Fruit fly (Drosophila melanogaster) whole organism, embryonic: Measurements from ENCODE around the gene Pak.

Experiments
- Ada2b ChIP-seq: fragments of 200-800 bp; sonication (Bioruptor generic); IDR thresholded peaks from 2 replicates; pipeline ENCODE4 v1.3.6; 2022; ENCODE audit warnings: missing biosample characterization, missing genetic modification characterization
- BEAF-32 ChIP-seq: fragments of 200-800 bp; sonication (Bioruptor generic); optimal IDR thresholded peaks from 3 replicates; lab custom pipeline; 2017; ENCODE audit warnings: missing biosample characterization, missing genetic modification characterization, mild to moderate bottlenecking, moderate library complexity, missing genetic modification reagents
- Bdp1 ChIP-seq: fragments of 200-800 bp; sonication (Bioruptor generic); optimal IDR thresholded peaks from 3 replicates; lab custom pipeline; 2016; ENCODE audit warnings: missing biosample characterization, missing genetic modification characterization
- CG12391 ChIP-seq: fragments of 200-800 bp; sonication (Bioruptor generic); optimal IDR thresholded peaks from 3 replicates; lab custom pipeline; 2018; ENCODE audit warnings: missing biosample characterization, mild to moderate bottlenecking, missing genetic modification characterization, moderate library complexity
- CG12659 ChIP-seq: fragments of 200-800 bp; sonication (Bioruptor generic); optimal IDR thresholded peaks from 3 replicates; lab custom pipeline; 2017; ENCODE audit warnings: mild to moderate bottlenecking, missing biosample characterization, missing genetic modification reagents, missing genetic modification characterization
- CG13894 ChIP-seq: fragments of 200-800 bp; sonication (Bioruptor generic); optimal IDR thresholded peaks from 3 replicates; lab custom pipeline; 2018; ENCODE audit warnings: missing biosample characterization, mild to moderate bottlenecking, missing genetic modification characterization, moderate library complexity
- CG14050 ChIP-seq: fragments of 200-800 bp; sonication (Bioruptor generic); IDR thresholded peaks from 3 replicates; pipeline ENCODE4 v1.3.6; 2022; ENCODE audit warnings: missing biosample characterization, missing genetic modification characterization
- CG14441 ChIP-seq: fragments of 200-800 bp; sonication (Bioruptor generic); IDR thresholded peaks from 2 replicates; pipeline ENCODE4 v1.3.6; 2022; ENCODE audit warnings: missing biosample characterization, missing genetic modification characterization
- CG1602 ChIP-seq: fragments of 200-800 bp; sonication (Bioruptor generic); optimal IDR thresholded peaks from 3 replicates; lab custom pipeline; 2016; ENCODE audit warnings: missing biosample characterization, missing genetic modification characterization
- CG17328 ChIP-seq: fragments of 200-800 bp; sonication (Bioruptor generic); IDR thresholded peaks from 2 replicates; pipeline ENCODE4 v1.3.6; 2022; ENCODE audit warnings: missing biosample characterization, missing genetic modification characterization
- CG30403 ChIP-seq: fragments of 200-800 bp; sonication (Bioruptor generic); optimal IDR thresholded peaks from 3 replicates; lab custom pipeline; 2016; ENCODE audit warnings: missing biosample characterization, missing genetic modification characterization
- CG30431 ChIP-seq: fragments of 200-800 bp; sonication (Bioruptor generic); optimal IDR thresholded peaks from 2 replicates; lab custom pipeline; 2017; ENCODE audit warnings: missing biosample characterization, missing genetic modification characterization
- CG32532 ChIP-seq: fragments of 200-800 bp; sonication (Bioruptor generic); IDR thresholded peaks from 2 replicates; pipeline ENCODE4 v1.3.6; 2022; ENCODE audit warnings: missing biosample characterization, missing genetic modification characterization
- CG4854 ChIP-seq: fragments of 200-800 bp; sonication (Bioruptor generic); optimal IDR thresholded peaks from 2 replicates; lab custom pipeline; 2016; ENCODE audit warnings: missing biosample characterization, missing genetic modification characterization, inconsistent platforms
- CG7372 ChIP-seq: fragments of 200-800 bp; sonication (Bioruptor generic); IDR thresholded peaks from 2 replicates; pipeline ENCODE4 v1.3.6; 2022; ENCODE audit warnings: missing biosample characterization, missing genetic modification characterization
- CG7556 ChIP-seq: fragments of 200-800 bp; sonication (Bioruptor generic); optimal IDR thresholded peaks from 2 replicates; lab custom pipeline; 2017; ENCODE audit warnings: missing biosample characterization, mild to moderate bottlenecking, missing genetic modification characterization
- CTCF ChIP-seq: fragments of 200-800 bp; sonication (Bioruptor generic); optimal IDR thresholded peaks from 2 replicates; lab custom pipeline; 2017; ENCODE audit warnings: missing biosample characterization, mild to moderate bottlenecking, missing genetic modification characterization, moderate library complexity
- Chrac-16 ChIP-seq: fragments of 200-800 bp; sonication (Bioruptor generic); optimal IDR thresholded peaks from 3 replicates; lab custom pipeline; 2016; ENCODE audit warnings: missing biosample characterization, missing genetic modification characterization
- Dek ChIP-seq: fragments of 200-800 bp; sonication (Bioruptor generic); optimal IDR thresholded peaks from 3 replicates; lab custom pipeline; 2019; ENCODE audit warnings: missing biosample characterization, mild to moderate bottlenecking, missing genetic modification characterization, moderate library complexity
- Fer2 ChIP-seq: fragments of 200-800 bp; sonication (Bioruptor generic); optimal IDR thresholded peaks from 2 replicates; lab custom pipeline; 2018; ENCODE audit warnings: missing biosample characterization, mild to moderate bottlenecking, missing genetic modification characterization, moderate library complexity
- Fer3 ChIP-seq: fragments of 200-800 bp; sonication (Bioruptor generic); optimal IDR thresholded peaks from 2 replicates; lab custom pipeline; 2018; ENCODE audit warnings: missing biosample characterization, mild to moderate bottlenecking, missing genetic modification characterization, moderate library complexity
- HLH4C ChIP-seq: fragments of 200-800 bp; sonication (Bioruptor generic); IDR thresholded peaks from 3 replicates; pipeline ENCODE4 v1.3.6; 2022; ENCODE audit warnings: missing biosample characterization, missing genetic modification characterization; ENCODE audit not compliant: partially characterized antibody
- Hr3 ChIP-seq: fragments of 200-800 bp; sonication (Bioruptor generic); optimal IDR thresholded peaks from 3 replicates; lab custom pipeline; 2016; ENCODE audit warnings: missing biosample characterization, missing genetic modification characterization
- Hr78 ChIP-seq, 2 experiments: fragments of 200-800 bp in 1 of 2; fragments of >200 bp in 1 of 2; sonication (Bioruptor generic) in 1 of 2; optimal IDR thresholded peaks; 2 replicates each; lab custom pipeline; 2017 to 2019; ENCODE audit warnings: missing biosample characterization in 2 of 2, missing genetic modification characterization in 2 of 2, mild to moderate bottlenecking in 1 of 2, moderate library complexity in 1 of 2
- Hsf ChIP-seq: fragments of 200-800 bp; sonication (Bioruptor generic); optimal IDR thresholded peaks from 3 replicates; lab custom pipeline; 2016; ENCODE audit warnings: missing biosample characterization, missing genetic modification characterization
- NC2β ChIP-seq: fragments of 200-800 bp; sonication (Bioruptor generic); optimal IDR thresholded peaks from 2 replicates; lab custom pipeline; 2016; ENCODE audit warnings: missing biosample characterization, missing genetic modification characterization
- Nf-YA ChIP-seq: fragments of 200-800 bp; sonication (Bioruptor generic); IDR thresholded peaks from 2 replicates; pipeline ENCODE4 v1.3.6; 2022; ENCODE audit warnings: missing biosample characterization, missing genetic modification characterization
- Oaz ChIP-seq: fragments of 200-800 bp; sonication (Bioruptor generic); IDR thresholded peaks from 2 replicates; pipeline ENCODE4 v1.3.6; 2022; ENCODE audit warnings: missing biosample characterization, missing genetic modification characterization
- Rx ChIP-seq: fragments of 200-800 bp; sonication (Bioruptor generic); IDR thresholded peaks from 2 replicates; pipeline ENCODE4 v1.3.6; 2022; ENCODE audit warnings: missing biosample characterization, missing genetic modification characterization
- Scr ChIP-seq: fragments of 200-800 bp; sonication (Bioruptor generic); IDR thresholded peaks from 2 replicates; pipeline ENCODE4 v1.3.6; 2022; ENCODE audit warnings: missing biosample characterization, missing genetic modification characterization; ENCODE audit not compliant: partially characterized antibody
- ab ChIP-seq: fragments of 200-800 bp; sonication (Bioruptor generic); optimal IDR thresholded peaks from 2 replicates; lab custom pipeline; 2016; ENCODE audit warnings: missing biosample characterization, missing genetic modification characterization
- al ChIP-seq: fragments of 200-800 bp; sonication (Bioruptor generic); IDR thresholded peaks from 2 replicates; pipeline ENCODE4 v1.3.6; 2022; ENCODE audit warnings: missing biosample characterization, missing genetic modification characterization
- ara ChIP-seq: fragments of 200-800 bp; sonication (Bioruptor generic); IDR thresholded peaks from 2 replicates; pipeline ENCODE4 v1.3.6; 2022; ENCODE audit warnings: missing biosample characterization, missing genetic modification characterization
- ase ChIP-seq: fragments of 200-800 bp; sonication (Bioruptor generic); IDR thresholded peaks from 3 replicates; pipeline ENCODE4 v1.3.6; 2022; ENCODE audit warnings: missing biosample characterization, missing genetic modification characterization
- bab2 ChIP-seq: fragments of 200-800 bp; sonication (Bioruptor generic); optimal IDR thresholded peaks from 2 replicates; lab custom pipeline; 2016; ENCODE audit warnings: missing biosample characterization, missing genetic modification characterization
- bbx ChIP-seq: fragments of 200-800 bp; sonication (Bioruptor generic); IDR thresholded peaks from 2 replicates; pipeline ENCODE4 v1.3.6; 2022; ENCODE audit warnings: missing biosample characterization, missing genetic modification characterization; ENCODE audit not compliant: partially characterized antibody
- bcd ChIP-seq: fragments of 200-800 bp; sonication (Bioruptor generic); optimal IDR thresholded peaks from 2 replicates; lab custom pipeline; 2017; ENCODE audit warnings: missing biosample characterization, mild to moderate bottlenecking, missing genetic modification characterization
- br ChIP-seq: fragments of >200 bp; optimal IDR thresholded peaks from 2 replicates; lab custom pipeline; 2017
- btn ChIP-seq: fragments of 200-800 bp; sonication (Bioruptor generic); optimal IDR thresholded peaks from 2 replicates; lab custom pipeline; 2016; ENCODE audit warnings: missing biosample characterization, missing genetic modification characterization
- cato ChIP-seq: fragments of 200-800 bp; sonication (Bioruptor generic); optimal IDR thresholded peaks from 2 replicates; lab custom pipeline; 2016; ENCODE audit warnings: missing biosample characterization, missing genetic modification characterization, borderline replicate concordance
- corto ChIP-seq: fragments of 200-800 bp; sonication (Bioruptor generic); optimal IDR thresholded peaks from 2 replicates; lab custom pipeline; 2016; ENCODE audit warnings: missing biosample characterization, mild to moderate bottlenecking, missing genetic modification characterization, moderate library complexity
- crp ChIP-seq, 2 experiments: fragments of 200-800 bp; sonication (Bioruptor generic); optimal IDR thresholded peaks; 2 replicates in 1 of 2; 3 replicates in 1 of 2; lab custom pipeline; 2017; ENCODE audit warnings: missing biosample characterization in 2 of 2, missing genetic modification characterization in 2 of 2, mild to moderate bottlenecking in 1 of 2, moderate library complexity in 1 of 2
- hkb ChIP-seq, 2 experiments: fragments of 200-800 bp in 1 of 2; fragments of >200 bp in 1 of 2; sonication (Bioruptor generic) in 1 of 2; IDR thresholded peaks in 1 of 2; optimal IDR thresholded peaks in 1 of 2; 2 replicates each; pipeline versions ENCODE4 v1.3.6 to Lab custom; 2017 to 2022; ENCODE audit warnings: missing biosample characterization in 1 of 2, missing genetic modification characterization in 1 of 2
- jigr1 ChIP-seq: fragments of 200-800 bp; sonication (Bioruptor generic); IDR thresholded peaks from 3 replicates; pipeline ENCODE4 v1.3.6; 2022; ENCODE audit warnings: missing biosample characterization, missing genetic modification characterization
- pfk ChIP-seq: fragments of 200-800 bp; sonication (Bioruptor generic); optimal IDR thresholded peaks from 2 replicates; lab custom pipeline; 2018; ENCODE audit warnings: missing biosample characterization, mild to moderate bottlenecking, missing genetic modification characterization, moderate library complexity
- run ChIP-seq: fragments of 200-800 bp; sonication (Bioruptor generic); optimal IDR thresholded peaks from 3 replicates; lab custom pipeline; 2018; ENCODE audit warnings: missing biosample characterization, mild to moderate bottlenecking, missing genetic modification characterization
- sc ChIP-seq, 3 experiments: fragments of >200 bp in 2 of 3; fragments of 200-800 bp in 1 of 3; sonication (Bioruptor generic) in 1 of 3; optimal IDR thresholded peaks; 2 replicates in 2 of 3; 3 replicates in 1 of 3; lab custom pipeline; 2017; ENCODE audit warnings: mild to moderate bottlenecking in 1 of 3, missing biosample characterization in 1 of 3, missing genetic modification characterization in 1 of 3, missing genetic modification reagents in 1 of 3
- tio ChIP-seq: fragments of 200-800 bp; sonication (Bioruptor generic); optimal IDR thresholded peaks from 2 replicates; lab custom pipeline; 2017; ENCODE audit warnings: missing biosample characterization, missing genetic modification characterization, inconsistent platforms

Gene Pak

dm6 chr3R:6368100-6368499 is 17.4 kb downstream of the Pak start, which contains the start of gene CG42724 (continued):
- TF ChIP-seq pfk (GFP tag; lab: Kevin White, UChicago): no peak
- peak; percentile 63 for TF ChIP-seq Hsf (GFP tag; lab: Kevin White, UChicago)
- TF ChIP-seq Fer2 (tag; lab: Kevin White, UChicago): no peak
- TF ChIP-seq CG14441 (GFP tag; lab: Robert Waterston, UW): peak; percentile 50
- no peak for TF ChIP-seq run (tag; lab: Kevin White, UChicago)
- TF ChIP-seq bbx (GFP tag; lab: Robert Waterston, UW): no peak
- peak; percentile 71 for TF ChIP-seq CG30403 (GFP tag; lab: Kevin White, UChicago)
- peak; percentile 49 for TF ChIP-seq Bdp1 (GFP tag; lab: Kevin White, UChicago)
- 0 out of 3 replicates have a peak, but pooled peaks have one; percentile 38 for TF ChIP-seq ase (GFP tag; lab: Robert Waterston, UW)
- TF ChIP-seq NC2β (GFP tag; lab: Kevin White, UChicago): peak; percentile 73
- peak; percentile 55; the same call in 1 of the 3 replicates for TF ChIP-seq CG14050 (GFP tag; lab: Robert Waterston, UW)
- TF ChIP-seq CG17328 (GFP tag; lab: Robert Waterston, UW): 0 out of 2 replicates have a peak, but pooled peaks have one; percentile 30
- TF ChIP-seq jigr1 (GFP tag; lab: Robert Waterston, UW): no peak
- no peak for TF ChIP-seq CTCF (GFP tag; lab: Kevin White, UChicago)
- no peak for TF ChIP-seq HLH4C (GFP tag; lab: Robert Waterston, UW)
- no peak for TF ChIP-seq cato (GFP tag; lab: Kevin White, UChicago)

- no peak for TF ChIP-seq Chrac-16
- TF ChIP-seq Rx (GFP tag; lab: Robert Waterston, UW): peak; percentile 31; the same call in 1 of the 2 replicates
- TF ChIP-seq Scr (GFP tag; lab: Robert Waterston, UW): peak; percentile 75
- no peak for TF ChIP-seq CG13894 (tag; lab: Kevin White, UChicago)
- no peak for TF ChIP-seq corto (GFP tag; lab: Kevin White, UChicago)
- peak; percentile 47 for TF ChIP-seq Dek (tag; lab: Kevin White, UChicago)
- TF ChIP-seq CG7556 (GFP tag; lab: Kevin White, UChicago): peak; percentile 64
- no peak for TF ChIP-seq sc (optimal IDR thresholded peaks at IDR 0.05; lab: Kevin White, UChicago)
- no peak for TF ChIP-seq sc (GFP tag; optimal IDR thresholded peaks at IDR 0.05; lab: Kevin White, UChicago)
- no peak for TF ChIP-seq Nf-YA
- TF ChIP-seq Hr78 (GFP tag; optimal IDR thresholded peaks at IDR 0.05; lab: Kevin White, UChicago): no peak
- TF ChIP-seq CG32532 (GFP tag; lab: Robert Waterston, UW): peak; percentile 36
- TF ChIP-seq ara: no peak
- no peak for TF ChIP-seq ab
- peak; percentile 20 for TF ChIP-seq Hr3
- TF ChIP-seq tio: no peak
- no peak for TF ChIP-seq btn (GFP tag; lab: Kevin White, UChicago)
- TF ChIP-seq bcd (GFP tag; lab: Kevin White, UChicago): peak; percentile 19
- TF ChIP-seq CG30431 (GFP tag; lab: Kevin White, UChicago): no peak
- TF ChIP-seq hkb (optimal IDR thresholded peaks at IDR 0.05; lab: Kevin White, UChicago): no peak
- TF ChIP-seq hkb (GFP tag; IDR thresholded peaks at IDR 0.05; lab: Robert Waterston, UW): peak; percentile 17
- no peak for TF ChIP-seq br (lab: Kevin White, UChicago)
- TF ChIP-seq CG12659 (GFP tag; lab: Kevin White, UChicago): peak; percentile 42
- TF ChIP-seq Oaz (GFP tag; lab: Robert Waterston, UW): peak; percentile 34; the same call in 1 of the 2 replicates
- no peak for TF ChIP-seq CG7372 (GFP tag; lab: Robert Waterston, UW)
- TF ChIP-seq crp (GFP tag; optimal IDR thresholded peaks at IDR 0.05; lab: Kevin White, UChicago): no peak
- no peak for TF ChIP-seq al
- TF ChIP-seq BEAF-32: peak; percentile 82
- no peak; the same call in 1 of the 2 replicates for TF ChIP-seq Ada2b (GFP tag; lab: Robert Waterston, UW)
- peak; percentile 5 for TF ChIP-seq Fer3
- no peak for TF ChIP-seq CG4854 (GFP tag; lab: Kevin White, UChicago)
- TF ChIP-seq bab2: no peak
- TF ChIP-seq CG1602 (GFP tag; lab: Kevin White, UChicago): no peak
- TF ChIP-seq CG12391 (tag; lab: Kevin White, UChicago): peak; percentile 71
Measured at dm6 chr3R:6368550-6369238, 18.0 kb downstream of the Pak start, which contains the start of gene CG10286. TSS of gene CG10286 (plus strand) at chr3R:6368965.
